Worm (Caenorhabditis elegans): Measurements from ENCODE around the gene mfn-1.

The mfn-1 gene

ce11 chrII:11485200-11485599 is 13.4 kb upstream of the mfn-1 start, which contains the start of gene twk-5:
TSS of gene twk-5 (minus strand) at chrII:11485300.
- TF ChIP-seq ztf-16 (tag; optimal IDR thresholded peaks at IDR 0.05) (no peak), ahr-1 (tag; optimal IDR thresholded peaks at IDR 0.05) (no peak), ceh-18 (tag; optimal IDR thresholded peaks at IDR 0.05) (no peak), sox-2 (GFP tag; IDR thresholded peaks at IDR 0.05) (no peak), eyg-1 (tag; optimal IDR thresholded peaks at IDR 0.05) (no peak), ceh-34 (tag; optimal IDR thresholded peaks at IDR 0.05) (no peak), pha-4 (tag; optimal IDR thresholded peaks at IDR 0.05) (no peak), pat-9 (tag; optimal IDR thresholded peaks at IDR 0.05) (no peak)

ce11 chrII:11484600-11484999 is 12.8 kb upstream of the mfn-1 start:
- TF ChIP-seq ahr-1 (tag; optimal IDR thresholded peaks at IDR 0.05) = peak; percentile 89
- peak; percentile 94 for TF ChIP-seq nhr-232 (tag; optimal IDR thresholded peaks at IDR 0.05)
- peak; percentile 96 for TF ChIP-seq fkh-6 (tag; optimal IDR thresholded peaks at IDR 0.05)
- peak; percentile 97 for TF ChIP-seq sox-4 (tag; optimal IDR thresholded peaks at IDR 0.05)
- peak; percentile 98 for TF ChIP-seq elt-2 (tag; optimal IDR thresholded peaks at IDR 0.05)
- peak; percentile 96 for TF ChIP-seq ceh-19 (GFP tag; optimal IDR thresholded peaks at IDR 0.05)
- TF ChIP-seq mec-3 (tag; optimal IDR thresholded peaks at IDR 0.05; ENCODE audit: borderline replicate concordance) = peak; percentile 87
- TF ChIP-seq pha-2 (tag; optimal IDR thresholded peaks at IDR 0.05) = peak; percentile 94
- TF ChIP-seq pat-9 (tag; optimal IDR thresholded peaks at IDR 0.05) = peak; percentile 97
- peak; percentile 76 for TF ChIP-seq lim-6 (tag; optimal IDR thresholded peaks at IDR 0.05)
- TF ChIP-seq gmeb-2 (tag; optimal IDR thresholded peaks at IDR 0.05) = peak; percentile 97
- peak; percentile 94 for TF ChIP-seq ceh-48 (tag; optimal IDR thresholded peaks at IDR 0.05)
- TF ChIP-seq ceh-6 (GFP tag; optimal IDR thresholded peaks at IDR 0.05) = peak; percentile 96
- peak; percentile 90 for TF ChIP-seq dmd-4 (tag; optimal IDR thresholded peaks at IDR 0.05; ENCODE audit: borderline replicate concordance)
- TF ChIP-seq ceh-2 (tag; optimal IDR thresholded peaks at IDR 0.05) = peak; percentile 86
- TF ChIP-seq unc-3 (GFP tag; conservative IDR thresholded peaks at IDR 0.05) = peak; percentile 91
- TF ChIP-seq unc-3 (tag; optimal IDR thresholded peaks at IDR 0.05) = peak; percentile 92
- TF ChIP-seq hlh-8 (tag; optimal IDR thresholded peaks at IDR 0.05) = peak; percentile 88
- TF ChIP-seq C08G9.2 (tag; optimal IDR thresholded peaks at IDR 0.05) = peak; percentile 85
- TF ChIP-seq ztf-16 (tag; optimal IDR thresholded peaks at IDR 0.05) = peak; percentile 95
- TF ChIP-seq Y22D7AL.16 (tag; optimal IDR thresholded peaks at IDR 0.05) = peak; percentile 98
- TF ChIP-seq pax-1 (tag; optimal IDR thresholded peaks at IDR 0.05) = no peak
- TF ChIP-seq K02D7.2 (tag; optimal IDR thresholded peaks at IDR 0.05) = peak; percentile 96
- peak; percentile 96 for TF ChIP-seq hlh-15 (tag; optimal IDR thresholded peaks at IDR 0.05)
- TF ChIP-seq ceh-18 (tag; optimal IDR thresholded peaks at IDR 0.05) = peak; percentile 91
- peak; percentile 83 for TF ChIP-seq pqm-1 (tag; optimal IDR thresholded peaks at IDR 0.05)
- TF ChIP-seq fax-1 (tag; optimal IDR thresholded peaks at IDR 0.05) = peak; percentile 93
- TF ChIP-seq ama-1 (optimal IDR thresholded peaks at IDR 0.05) = no peak
- TF ChIP-seq elt-4 (tag; optimal IDR thresholded peaks at IDR 0.05) = peak; percentile 53
- TF ChIP-seq ref-2 (tag; optimal IDR thresholded peaks at IDR 0.05) = peak; percentile 96
- TF ChIP-seq sdc-2 (tag; optimal IDR thresholded peaks at IDR 0.05) = peak; percentile 86
- peak; percentile 93 for TF ChIP-seq hlh-13 (GFP tag; optimal IDR thresholded peaks at IDR 0.05)
- no peak for TF ChIP-seq unc-55 (GFP tag; optimal IDR thresholded peaks at IDR 0.05)
- TF ChIP-seq ceh-45 (GFP tag; IDR thresholded peaks at IDR 0.05) = peak; percentile 95
- peak; percentile 95 for TF ChIP-seq madf-2 (tag; optimal IDR thresholded peaks at IDR 0.05)
- peak; percentile 96 for TF ChIP-seq ceh-34 (tag; optimal IDR thresholded peaks at IDR 0.05)
- peak; percentile 70 for TF ChIP-seq unc-42 (tag; optimal IDR thresholded peaks at IDR 0.05)
- peak; percentile 88 for TF ChIP-seq dve-1 (tag; optimal IDR thresholded peaks at IDR 0.05)
- peak; percentile 95 for TF ChIP-seq F13H6.1 (tag; optimal IDR thresholded peaks at IDR 0.05)
- no peak for TF ChIP-seq pha-4 (tag; optimal IDR thresholded peaks at IDR 0.05)
- no peak for TF ChIP-seq fkh-10 (GFP tag; optimal IDR thresholded peaks at IDR 0.05)
- peak; percentile 84 for TF ChIP-seq zip-5 (tag; optimal IDR thresholded peaks at IDR 0.05)
- TF ChIP-seq ets-4 (tag; optimal IDR thresholded peaks at IDR 0.05) = peak; percentile 56
- peak; percentile 87 for TF ChIP-seq sox-2 (GFP tag; IDR thresholded peaks at IDR 0.05)
- no peak for TF ChIP-seq nhr-11 (tag; optimal IDR thresholded peaks at IDR 0.05)
- peak; percentile 81 for TF ChIP-seq nfya-1 (tag; optimal IDR thresholded peaks at IDR 0.05)
- TF ChIP-seq che-1 (tag; optimal IDR thresholded peaks at IDR 0.05) = peak; percentile 96
- TF ChIP-seq lin-11 (tag; optimal IDR thresholded peaks at IDR 0.05) = peak; percentile 94
- TF ChIP-seq syd-9 (tag; optimal IDR thresholded peaks at IDR 0.05) = peak; percentile 97
- peak; percentile 37 for TF ChIP-seq rnt-1 (tag; optimal IDR thresholded peaks at IDR 0.05)

Data from whole organism, late embryonic.